Fruit fly (Drosophila melanogaster) whole organism, wandering third instar larva: ENCODE results near the gene mRpS26.

Source experiments
- Jra ChIP-seq: sonication (Bioruptor generic); optimal IDR thresholded peaks from 2 replicates; lab custom pipeline; 2016; ENCODE audit warnings: missing biosample characterization, missing genetic modification characterization
- Mio ChIP-seq: sonication (Bioruptor generic); optimal IDR thresholded peaks from 2 replicates; lab custom pipeline; 2016; ENCODE audit warnings: missing biosample characterization, missing genetic modification characterization
- dl ChIP-seq, 2 experiments: fragments of 175-275, 200-275 bp in 1 of 2; fragments of 200-275 bp in 1 of 2; sonication (Bioruptor generic); optimal IDR thresholded peaks; lab custom pipeline; 2018; ENCODE audit warnings: mild to moderate bottlenecking in 2 of 2, missing biosample characterization in 2 of 2, missing genetic modification characterization in 2 of 2, moderate library complexity in 2 of 2; ENCODE audit not compliant: partially characterized antibody in 2 of 2, insufficient read depth in 1 of 2
- foxo ChIP-seq, 2 experiments: fragments of 200-800 bp; sonication (Bioruptor generic); optimal IDR thresholded peaks; 2 replicates in 1 of 2; 3 replicates in 1 of 2; lab custom pipeline; 2016 to 2017; ENCODE audit warnings: missing biosample characterization in 2 of 2, missing genetic modification characterization in 2 of 2
- fru ChIP-seq: fragments of 200-800 bp; sonication (Bioruptor generic); optimal IDR thresholded peaks from 3 replicates; lab custom pipeline; 2016; ENCODE audit warnings: missing biosample characterization, mild to moderate bottlenecking, missing genetic modification characterization
- h ChIP-seq: fragments of 200-800 bp; sonication (Bioruptor generic); optimal IDR thresholded peaks from 3 replicates; lab custom pipeline; 2016; ENCODE audit warnings: missing biosample characterization, mild to moderate bottlenecking, missing genetic modification characterization
- jim ChIP-seq: fragments of 175-275, 200-325 bp; sonication (Bioruptor generic); optimal IDR thresholded peaks from 2 replicates; lab custom pipeline; 2016; ENCODE audit warnings: missing biosample characterization, mild to moderate bottlenecking, missing genetic modification characterization
- sage ChIP-seq: fragments of 200-800 bp; sonication (Bioruptor generic); optimal IDR thresholded peaks from 2 replicates; lab custom pipeline; 2016; ENCODE audit warnings: missing biosample characterization, mild to moderate bottlenecking, missing genetic modification characterization
- usp ChIP-seq: fragments of >200 bp; optimal IDR thresholded peaks from 2 replicates; lab custom pipeline; 2017; ENCODE audit warnings: missing biosample characterization, missing genetic modification characterization

DNA sequence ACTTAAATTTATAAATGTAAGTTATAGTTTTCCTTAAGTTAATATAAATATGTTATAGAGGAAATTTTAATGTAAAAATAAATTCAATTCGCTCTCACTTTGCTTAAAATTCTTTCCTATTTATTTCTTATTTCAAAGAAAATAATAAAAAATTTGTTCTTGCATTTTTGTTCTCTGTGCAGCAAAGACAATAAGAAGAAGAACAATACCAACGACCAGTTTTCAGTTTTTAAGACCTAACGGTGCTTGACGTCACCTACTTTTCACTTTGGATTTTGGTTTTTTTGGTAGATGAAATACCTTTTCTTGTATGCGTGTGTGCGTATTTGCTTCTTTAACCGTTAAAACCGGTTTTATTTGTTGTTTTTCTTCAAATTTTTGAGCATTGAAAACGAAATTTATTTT is 4.2 kb upstream of the mRpS26 start:
- no peak for TF ChIP-seq sage (GFP tag; lab: Kevin White, UChicago)
- TF ChIP-seq jim (GFP tag; lab: Kevin White, UChicago), result no peak
- TF ChIP-seq usp (GFP tag; lab: Kevin White, UChicago), result no peak
- no peak for TF ChIP-seq Jra
- TF ChIP-seq Mio, result no peak
- no peak for TF ChIP-seq fru (GFP tag; lab: Kevin White, UChicago)
- TF ChIP-seq foxo (GFP tag; optimal IDR thresholded peaks at IDR 0.05; lab: Kevin White, UChicago), result no peak
- TF ChIP-seq dl (GFP tag; optimal IDR thresholded peaks at IDR 0.05; lab: Kevin White, UChicago; ENCODE audit: insufficient read depth in 1 of 2, partially characterized antibody in 2 of 2), result no peak
- TF ChIP-seq h (GFP tag; lab: Kevin White, UChicago), result no peak
